Worm (Caenorhabditis elegans) whole organism, L4 larva: Measurements from ENCODE around the gene F57G4.1.

Source experiments
- D1046.2 ChIP-seq: fragments of 200-800 bp; sonication (Bioruptor generic); IDR thresholded peaks from 2 replicates; pipeline ENCODE4 v1.3.6; 2022; ENCODE audit warnings: missing genetic modification characterization, missing compliant biosample characterization
- F10B5.3 ChIP-seq: sonication (generic microtip); optimal IDR thresholded peaks from 2 replicates; lab custom pipeline; 2016; ENCODE audit warnings: mild to moderate bottlenecking, missing genetic modification characterization, missing compliant biosample characterization
- F26F4.8 ChIP-seq: fragments of 200-800 bp; sonication (Bioruptor generic); conservative IDR thresholded peaks from 2 replicates; pipeline ENCODE4 v1.3.6; 2022; ENCODE audit warnings: missing genetic modification characterization, missing compliant biosample characterization
- F37D6.2 ChIP-seq: sonication (generic microtip); optimal IDR thresholded peaks from 2 replicates; lab custom pipeline; 2016; ENCODE audit warnings: mild to moderate bottlenecking, missing genetic modification characterization, missing compliant biosample characterization
- F44E2.7 ChIP-seq: fragments of 200-800 bp; sonication (Bioruptor generic); IDR thresholded peaks from 2 replicates; pipeline ENCODE4 v2.1.2; 2022; ENCODE audit warnings: missing genetic modification characterization, missing compliant biosample characterization
- F49E8.2 ChIP-seq: sonication (generic microtip); optimal IDR thresholded peaks from 2 replicates; lab custom pipeline; 2016; ENCODE audit warnings: missing compliant biosample characterization, mild to moderate bottlenecking, missing genetic modification characterization, borderline replicate concordance
- R02D3.7 ChIP-seq: fragments of 150-350 bp; sonication (generic microtip); optimal IDR thresholded peaks from 3 replicates; lab custom pipeline; 2014; ENCODE audit warnings: missing biosample characterization, missing genetic modification characterization
- T26A8.4 ChIP-seq: fragments of 200-800 bp; sonication (Bioruptor generic); IDR thresholded peaks from 2 replicates; pipeline ENCODE4 v1.3.6; 2022; ENCODE audit warnings: missing genetic modification characterization, missing compliant biosample characterization
- Y75B8A.6 ChIP-seq: fragments of 200-800 bp; sonication (Bioruptor generic); IDR thresholded peaks from 2 replicates; pipeline ENCODE4 v1.3.6; 2022; ENCODE audit warnings: missing genetic modification reagents, missing genetic modification characterization, missing compliant biosample characterization
- ZK337.2 ChIP-seq: fragments of 200-800 bp; sonication (Bioruptor generic); IDR thresholded peaks from 2 replicates; pipeline ENCODE4 v1.3.6; 2022; ENCODE audit warnings: missing genetic modification reagents, missing genetic modification characterization, missing compliant biosample characterization
- ZK546.5 ChIP-seq, 2 experiments: sonication (generic microtip); optimal IDR thresholded peaks; 2 replicates each; lab custom pipeline; 2017; ENCODE audit warnings: missing biosample characterization in 2 of 2, missing genetic modification characterization in 2 of 2
- aha-1 ChIP-seq: fragments of 150-350 bp; peaks from one replicate; lab custom pipeline; 2014; ENCODE audit warnings: missing biosample characterization, missing genetic modification characterization
- aly-2 ChIP-seq: sonication (generic microtip); optimal IDR thresholded peaks from 2 replicates; lab custom pipeline; 2018; ENCODE audit warnings: missing biosample characterization, missing genetic modification characterization
- attf-4 ChIP-seq: sonication (generic microtip); optimal IDR thresholded peaks from 3 replicates; lab custom pipeline; 2017; ENCODE audit warnings: missing biosample characterization, missing genetic modification characterization
- ceh-20 ChIP-seq: fragments of 200-800 bp; sonication (Bioruptor generic); IDR thresholded peaks from 2 replicates; pipeline ENCODE4 v1.3.6; 2022; ENCODE audit warnings: missing genetic modification reagents, missing genetic modification characterization, missing compliant biosample characterization
- ceh-62 ChIP-seq: sonication (generic microtip); optimal IDR thresholded peaks from 2 replicates; lab custom pipeline; 2017; ENCODE audit warnings: missing biosample characterization, missing genetic modification characterization
- ces-1 ChIP-seq: fragments of 150-350 bp; sonication (generic microtip); optimal IDR thresholded peaks from 4 replicates; lab custom pipeline; 2014; ENCODE audit warnings: missing biosample characterization, missing genetic modification reagents, missing genetic modification characterization
- cey-2 ChIP-seq: sonication (generic microtip); optimal IDR thresholded peaks from 3 replicates; lab custom pipeline; 2017; ENCODE audit warnings: missing genetic modification characterization, mild to moderate bottlenecking, missing compliant biosample characterization, antibody characterized with exemption, borderline replicate concordance; ENCODE audit not compliant: insufficient read depth
- daf-16 ChIP-seq, 3 experiments: sonication (generic microtip); optimal IDR thresholded peaks; 2 replicates each; lab custom pipeline; 2016 to 2017; ENCODE audit warnings: missing genetic modification characterization in 3 of 3, missing genetic modification reagents in 3 of 3, mild to moderate bottlenecking in 2 of 3, missing compliant biosample characterization in 2 of 3, missing biosample characterization in 1 of 3, moderate library complexity in 1 of 3
- daf-8 ChIP-seq: fragments of 200-800 bp; sonication (Bioruptor generic); IDR thresholded peaks from 2 replicates; pipeline ENCODE4 v1.3.6; 2022; ENCODE audit warnings: missing genetic modification characterization, missing compliant biosample characterization
- dmd-6 ChIP-seq: fragments of 200-800 bp; sonication (Bioruptor generic); IDR thresholded peaks from 2 replicates; pipeline ENCODE4 v1.3.6; 2022; ENCODE audit warnings: missing genetic modification reagents, missing genetic modification characterization, missing compliant biosample characterization
- fkh-10 ChIP-seq: fragments of 150-350 bp; optimal IDR thresholded peaks from 2 replicates; lab custom pipeline; 2014; ENCODE audit warnings: missing biosample characterization, missing genetic modification reagents, missing genetic modification characterization
- hif-1 ChIP-seq, 2 experiments: sonication (generic microtip); optimal IDR thresholded peaks; 2 replicates each; lab custom pipeline; 2016 to 2017; ENCODE audit warnings: missing compliant biosample characterization in 2 of 2, missing genetic modification characterization in 2 of 2, missing genetic modification reagents in 2 of 2, missing genotype in 2 of 2, mild to moderate bottlenecking in 1 of 2
- hlh-11 ChIP-seq: fragments of 200-800 bp; sonication (Bioruptor generic); optimal IDR thresholded peaks from 2 replicates; lab custom pipeline; 2018; ENCODE audit warnings: mild to moderate bottlenecking, missing genetic modification characterization, missing compliant biosample characterization
- hlh-30 ChIP-seq: sonication (generic microtip); optimal IDR thresholded peaks from 2 replicates; lab custom pipeline; 2017; ENCODE audit warnings: antibody characterized with exemption, mild to moderate bottlenecking, missing genetic modification characterization, missing compliant biosample characterization; ENCODE audit not compliant: insufficient read depth
- lin-1 ChIP-seq: fragments of 200-800 bp; sonication (Bioruptor generic); IDR thresholded peaks from 2 replicates; pipeline ENCODE4 v1.3.6; 2022; ENCODE audit warnings: missing genetic modification reagents, missing genetic modification characterization, missing compliant biosample characterization
- lin-15B ChIP-seq: fragments of 150-350 bp; sonication (generic microtip); optimal IDR thresholded peaks from 3 replicates; lab custom pipeline; 2014; ENCODE audit warnings: missing biosample characterization, missing genetic modification characterization
- lin-29 ChIP-seq: fragments of 200-800 bp; sonication (Bioruptor generic); IDR thresholded peaks from 2 replicates; pipeline ENCODE4 v1.3.6; 2022; ENCODE audit warnings: missing genetic modification reagents, missing genetic modification characterization, missing compliant biosample characterization
- lin-38 ChIP-seq: fragments of 200-800 bp; sonication (Bioruptor generic); IDR thresholded peaks from 2 replicates; pipeline ENCODE4 v1.3.6; 2022; ENCODE audit warnings: missing genetic modification reagents, missing genetic modification characterization, missing compliant biosample characterization
- lin-39 ChIP-seq: fragments of 150-350 bp; optimal IDR thresholded peaks from 2 replicates; lab custom pipeline; 2014; ENCODE audit warnings: missing biosample characterization, missing genetic modification reagents, missing genetic modification characterization
- mxl-3 ChIP-seq: fragments of 200-800 bp; sonication (Bioruptor generic); optimal IDR thresholded peaks from 2 replicates; lab custom pipeline; 2018; ENCODE audit warnings: mild to moderate bottlenecking, missing genetic modification characterization, missing compliant biosample characterization
- nhr-10 ChIP-seq: fragments of 150-350 bp; optimal IDR thresholded peaks from 2 replicates; lab custom pipeline; 2014; ENCODE audit warnings: missing biosample characterization, missing genetic modification characterization
- nhr-102 ChIP-seq: sonication (generic microtip); optimal IDR thresholded peaks from 2 replicates; lab custom pipeline; 2016; ENCODE audit warnings: mild to moderate bottlenecking, missing genetic modification characterization, moderate library complexity, missing compliant biosample characterization
- nhr-28 ChIP-seq: fragments of 150-350 bp; optimal IDR thresholded peaks from 2 replicates; lab custom pipeline; 2014; ENCODE audit warnings: missing biosample characterization, missing genetic modification characterization
- nhr-41 ChIP-seq: fragments of 200-800 bp; sonication (Bioruptor generic); IDR thresholded peaks from 2 replicates; pipeline ENCODE4 v1.3.6; 2022; ENCODE audit warnings: missing genetic modification reagents, missing genetic modification characterization, missing compliant biosample characterization
- nhr-48 ChIP-seq: sonication (generic microtip); optimal IDR thresholded peaks from 2 replicates; lab custom pipeline; 2016; ENCODE audit warnings: mild to moderate bottlenecking, missing genetic modification characterization, missing compliant biosample characterization
- nhr-76 ChIP-seq: fragments of 150-350 bp; optimal IDR thresholded peaks from 2 replicates; lab custom pipeline; 2014; ENCODE audit warnings: missing biosample characterization, missing genetic modification characterization
- nhr-77 ChIP-seq: fragments of 150-350 bp; optimal IDR thresholded peaks from 2 replicates; lab custom pipeline; 2014; ENCODE audit warnings: missing biosample characterization, missing genetic modification characterization
- php-3 ChIP-seq: fragments of 200-800 bp; sonication (Bioruptor generic); IDR thresholded peaks from 2 replicates; pipeline ENCODE4 v1.3.6; 2022; ENCODE audit warnings: missing genetic modification reagents, missing genetic modification characterization, missing compliant biosample characterization
- pqm-1 ChIP-seq: sonication (generic microtip); optimal IDR thresholded peaks from 2 replicates; lab custom pipeline; 2017; ENCODE audit warnings: missing biosample characterization, missing genetic modification characterization
- set-16 ChIP-seq: fragments of 200-800 bp; sonication (Bioruptor generic); IDR thresholded peaks from 2 replicates; pipeline ENCODE4 v1.3.6; 2022; ENCODE audit warnings: missing genetic modification reagents, missing genetic modification characterization, missing compliant biosample characterization
- snpc-4 ChIP-seq: fragments of 150-350 bp; optimal IDR thresholded peaks from 2 replicates; lab custom pipeline; 2014; ENCODE audit warnings: missing biosample characterization, missing genetic modification characterization
- tag-97 ChIP-seq: fragments of 200-800 bp; sonication (Bioruptor generic); IDR thresholded peaks from 2 replicates; pipeline ENCODE4 v1.3.6; 2022; ENCODE audit warnings: missing genetic modification characterization, missing compliant biosample characterization
- tra-1 ChIP-seq: fragments of 200-800 bp; sonication (Bioruptor generic); IDR thresholded peaks from 2 replicates; pipeline ENCODE4 v1.3.6; 2022; ENCODE audit warnings: missing genetic modification reagents, missing genetic modification characterization, missing compliant biosample characterization
- vab-7 ChIP-seq: fragments of 200-800 bp; sonication (Bioruptor generic); IDR thresholded peaks from 2 replicates; pipeline ENCODE4 v1.3.6; 2022; ENCODE audit warnings: missing genetic modification reagents, missing genetic modification characterization, missing compliant biosample characterization
- zfp-3 ChIP-seq: fragments of 200-800 bp; sonication (Bioruptor generic); conservative IDR thresholded peaks from 2 replicates; pipeline ENCODE4 v1.3.6; 2022; ENCODE audit warnings: missing genetic modification reagents, missing genetic modification characterization, missing compliant biosample characterization
- zip-2 ChIP-seq: fragments of 150-350 bp; optimal IDR thresholded peaks from 2 replicates; lab custom pipeline; 2014; ENCODE audit warnings: missing biosample characterization, missing genetic modification characterization
- ztf-11 ChIP-seq: fragments of 150-350 bp; optimal IDR thresholded peaks from 2 replicates; lab custom pipeline; 2014; ENCODE audit warnings: missing biosample characterization, missing genetic modification characterization

F57G4.1 gene

ce11 chrV:17659228-17659627 lies 35.9 kb downstream of the F57G4.1 start, which contains the start of gene fbxa-108 (continued):
- TF ChIP-seq ceh-20 (GFP tag; lab: Robert Waterston, UW) (no peak), F26F4.8 (GFP tag; lab: Robert Waterston, UW) (no peak), lin-15B (tag; lab: Kevin White, UChicago) (no peak), zfp-3 (GFP tag; lab: Robert Waterston, UW) (no peak), ces-1 (GFP tag; lab: Kevin White, UChicago) (no peak), mxl-3 (GFP tag; lab: Kevin White, UChicago) (peak; percentile 21), snpc-4 (no peak), zip-2 (tag; lab: Kevin White, UChicago) (no peak), ZK337.2 (no peak), ztf-11 (tag; lab: Kevin White, UChicago) (no peak), F10B5.3 (tag; lab: Kevin White, UChicago) (no peak), nhr-102 (tag; lab: Kevin White, UChicago) (peak; percentile 78), Y75B8A.6 (GFP tag; lab: Robert Waterston, UW) (no peak), ZK546.5 (tag; optimal IDR thresholded peaks at IDR 0.05; lab: Kevin White, UChicago) (no peak), F37D6.2 (tag; lab: Kevin White, UChicago) (no peak), lin-1 (peak; percentile 75), D1046.2 (GFP tag; lab: Robert Waterston, UW) (no peak), tag-97 (GFP tag; lab: Robert Waterston, UW) (no peak), aly-2 (tag; lab: Kevin White, UChicago) (no peak), T26A8.4 (GFP tag; lab: Robert Waterston, UW) (no peak), lin-29 (no peak), ceh-62 (no peak), R02D3.7 (tag; lab: Kevin White, UChicago) (no peak), nhr-76 (tag; lab: Kevin White, UChicago) (no peak), lin-38 (GFP tag; lab: Robert Waterston, UW) (no peak), hlh-30 (tag; lab: Kevin White, UChicago) (peak; percentile 46), nhr-28 (peak; percentile 94), nhr-41 (no peak), daf-8 (no peak), F44E2.7 (no peak), vab-7 (GFP tag; lab: Robert Waterston, UW) (no peak)
- TF ChIP-seq, all 104 proteins: peak for 26

- no peak for TF ChIP-seq F49E8.2
- TF ChIP-seq aha-1 (tag; lab: Kevin White, UChicago), result peak; percentile 19
- TF ChIP-seq set-16 (GFP tag; lab: Robert Waterston, UW), result peak; percentile 66
- TF ChIP-seq, all 104 proteins: peak for 2
Observed at ce11 chrV:17660003-17660402, 36.7 kb downstream of the F57G4.1 start, which contains the start of gene dgat-2. dgat-2 (plus strand) TSS chrV:17660303.

- no peak for TF ChIP-seq lin-39 (tag; lab: Kevin White, UChicago)
- no peak for TF ChIP-seq daf-16 (GFP tag; optimal IDR thresholded peaks at IDR 0.05; lab: Kevin White, UChicago)
- peak; percentile 92 for TF ChIP-seq daf-16 (tag; optimal IDR thresholded peaks at IDR 0.05; lab: Kevin White, UChicago)
- no peak for TF ChIP-seq nhr-77
- 0 out of 2 replicates have a peak, but pooled peaks have one; percentile 34 for TF ChIP-seq tra-1 (GFP tag; lab: Robert Waterston, UW)
- TF ChIP-seq dmd-6 (GFP tag; lab: Robert Waterston, UW), result peak; percentile 86
- peak; percentile 65; the same call in 1 of the 2 replicates for TF ChIP-seq php-3
- no peak for TF ChIP-seq attf-4 (tag; lab: Kevin White, UChicago)
- no peak for TF ChIP-seq nhr-48
- TF ChIP-seq hif-1 (tag; optimal IDR thresholded peaks at IDR 0.05; lab: Kevin White, UChicago), result no peak
- TF ChIP-seq nhr-28, result peak; percentile 58
- TF ChIP-seq pqm-1, result peak; percentile 82
- no peak for TF ChIP-seq fkh-10 (GFP tag; lab: Kevin White, UChicago)
- no peak for TF ChIP-seq cey-2 (tag; lab: Kevin White, UChicago)
- TF ChIP-seq hlh-11 (tag; lab: Kevin White, UChicago), result peak; percentile 57
- no peak for TF ChIP-seq nhr-10 (tag; lab: Kevin White, UChicago)
- TF ChIP-seq aha-1 (tag; lab: Kevin White, UChicago), result peak; percentile 40
Observed at ce11 chrV:17662260-17662659, 38.9 kb downstream of the F57G4.1 start.
